Fruit fly (Drosophila melanogaster) S2 (cell line): ENCODE results near the gene Doc1.

Experiments used
- CG8478 ChIP-seq: fragments of >200 bp; optimal IDR thresholded peaks from 2 replicates; lab custom pipeline; 2018
- CTCF ChIP-seq, 2 experiments: fragments of >200 bp; optimal IDR thresholded peaks; 2 replicates each; lab custom pipeline; 2018

Gene Doc1

DNA sequence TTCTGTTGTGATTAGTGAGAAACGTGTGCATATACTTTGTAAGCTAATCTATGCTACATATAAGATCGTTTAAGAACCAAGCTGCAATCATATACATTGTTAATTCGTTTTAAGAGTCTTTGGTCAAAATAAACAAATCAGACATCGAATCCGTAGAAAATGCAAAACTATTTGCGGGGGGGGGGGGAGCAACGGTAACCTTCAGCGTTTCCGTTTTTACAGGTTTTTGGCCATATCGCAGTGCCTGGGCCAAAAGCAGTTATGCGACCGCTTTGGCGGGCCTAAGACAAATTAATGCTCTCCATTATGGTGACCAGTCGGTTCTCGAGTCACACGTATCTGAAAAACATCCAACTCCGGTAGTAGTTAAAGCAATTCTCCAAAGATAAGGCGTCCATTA lies 3.7 kb downstream of the Doc1 start:
- no peak for TF ChIP-seq CTCF (optimal IDR thresholded peaks at IDR 0.05; lab: Kevin White, UChicago)
- TF ChIP-seq CG8478 (lab: Kevin White, UChicago): no peak

DNA sequence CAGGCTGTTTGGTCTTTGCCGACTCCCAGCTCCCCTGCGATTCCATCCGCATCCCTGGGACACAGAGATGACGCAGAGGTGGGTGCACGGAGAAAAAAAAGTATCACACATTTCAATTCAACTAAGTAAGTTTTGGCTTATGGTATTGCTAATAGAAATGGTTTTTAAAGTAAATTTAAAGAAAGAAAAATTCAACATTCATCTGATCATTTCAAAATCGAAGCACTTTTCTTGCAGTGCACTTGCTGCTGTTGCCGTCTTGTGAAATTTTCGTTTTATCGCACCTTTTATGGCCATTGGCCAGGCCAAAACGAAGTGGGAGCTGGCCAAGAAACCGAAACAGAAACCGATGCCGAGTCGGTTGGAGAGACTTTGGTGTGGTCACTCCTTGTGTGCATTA lies 4.1 kb downstream of the Doc1 start:
- TF ChIP-seq CTCF (optimal IDR thresholded peaks at IDR 0.05; lab: Kevin White, UChicago): no peak
- no peak for TF ChIP-seq CG8478 (lab: Kevin White, UChicago)

DNA sequence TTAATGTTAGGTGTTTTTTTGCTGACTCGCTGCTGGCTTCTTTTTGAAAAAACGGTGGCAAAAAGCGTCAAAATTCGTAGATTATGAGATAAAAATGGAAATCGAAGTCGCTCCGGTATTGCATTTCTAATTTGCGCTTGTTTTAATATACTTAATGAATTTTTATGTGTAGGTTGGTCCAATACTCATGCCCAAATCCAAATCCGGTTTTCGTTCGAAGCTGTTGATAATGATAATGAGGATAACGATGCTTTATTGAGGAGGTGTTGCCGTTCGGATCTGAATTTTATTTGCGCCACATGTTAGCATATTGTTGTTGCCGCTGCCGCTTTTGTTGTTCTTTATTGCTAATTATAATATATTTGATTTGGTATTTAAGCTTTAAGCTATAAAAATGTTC lies 5.1 kb downstream of the Doc1 start:
- TF ChIP-seq CTCF (optimal IDR thresholded peaks at IDR 0.05; lab: Kevin White, UChicago) (no peak), CG8478 (lab: Kevin White, UChicago) (no peak)

DNA sequence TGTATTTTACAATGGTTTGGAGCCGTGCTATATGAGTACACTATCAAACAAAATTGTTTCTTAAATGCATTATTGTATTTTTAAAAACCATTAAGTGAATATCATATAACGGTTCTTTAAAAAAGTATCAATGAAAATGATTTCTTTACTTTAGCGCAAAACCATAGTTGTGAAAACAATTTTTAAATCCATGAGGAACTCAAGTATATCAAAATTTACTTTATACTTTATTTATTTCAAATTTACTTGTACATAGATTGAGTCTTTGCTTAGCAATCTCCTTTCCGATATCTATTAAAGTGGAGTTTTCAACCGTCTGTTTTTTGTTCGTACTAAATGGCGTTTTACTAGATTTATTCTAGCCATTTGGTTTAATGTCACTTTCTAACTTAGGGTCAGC lies 5.9 kb downstream of the Doc1 start, which contains the start of gene Argk2:
Gene Argk2, plus strand, starts transcription at position 378 of the 400 bp plus-strand sequence.
- TF ChIP-seq CG8478 (lab: Kevin White, UChicago) (no peak), CTCF (optimal IDR thresholded peaks at IDR 0.05; lab: Kevin White, UChicago) (peak in 1 of 2 experiments; percentile 60)

DNA sequence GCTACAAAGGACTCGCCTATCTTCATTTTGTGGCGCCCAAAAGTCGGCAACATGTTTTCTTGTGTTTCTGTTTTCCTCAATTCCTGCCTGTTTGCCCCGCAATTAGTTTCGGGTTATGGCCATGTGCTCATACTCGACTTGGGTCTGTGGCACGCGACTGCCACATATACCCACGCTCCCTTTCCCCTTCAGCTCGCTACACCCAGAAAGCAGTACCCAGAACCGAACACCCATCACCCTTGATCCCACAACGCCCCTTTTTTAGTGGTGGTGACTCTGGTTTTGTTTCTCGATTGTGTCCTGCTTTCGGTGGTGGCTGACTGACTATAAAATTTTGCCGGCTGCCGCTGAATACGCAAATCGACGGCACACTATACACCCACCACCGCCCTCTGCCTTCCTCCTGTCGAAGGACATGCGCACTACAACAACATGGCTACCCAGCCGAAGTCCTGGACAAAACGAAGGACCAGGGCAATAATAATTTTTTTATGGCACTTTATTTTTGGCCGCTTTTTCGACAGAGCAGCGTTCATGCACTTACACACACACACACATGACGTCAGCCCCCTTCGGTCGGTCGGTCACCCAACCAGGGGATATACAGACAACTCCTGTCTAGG lies 9.4 kb downstream of the Doc1 start:
- TF ChIP-seq CTCF (optimal IDR thresholded peaks at IDR 0.05; lab: Kevin White, UChicago) (no peak), CG8478 (lab: Kevin White, UChicago) (no peak)

DNA sequence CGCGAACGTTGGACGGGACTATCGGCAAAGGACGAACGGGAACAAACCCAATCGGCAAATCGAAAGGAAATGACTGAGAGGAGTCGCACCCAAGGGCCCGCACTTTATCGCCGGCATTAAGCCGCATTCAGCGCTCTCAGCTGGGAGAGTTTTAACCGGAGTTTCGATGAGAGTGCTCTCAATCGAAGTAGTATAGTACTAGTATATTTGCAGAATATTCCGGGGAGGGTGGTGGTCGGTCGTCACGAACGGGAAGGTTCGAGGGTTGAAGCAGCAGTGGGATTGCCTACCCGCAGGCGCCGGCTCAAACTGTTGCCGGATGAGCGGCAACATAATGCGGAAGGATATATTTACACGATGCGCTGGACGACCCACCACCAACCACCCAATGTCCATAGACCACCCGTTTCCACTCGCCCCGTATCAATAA lies 10.7 kb downstream of the Doc1 start:
- no peak for TF ChIP-seq CG8478 (lab: Kevin White, UChicago)
- no peak for TF ChIP-seq CTCF (optimal IDR thresholded peaks at IDR 0.05; lab: Kevin White, UChicago)

DNA sequence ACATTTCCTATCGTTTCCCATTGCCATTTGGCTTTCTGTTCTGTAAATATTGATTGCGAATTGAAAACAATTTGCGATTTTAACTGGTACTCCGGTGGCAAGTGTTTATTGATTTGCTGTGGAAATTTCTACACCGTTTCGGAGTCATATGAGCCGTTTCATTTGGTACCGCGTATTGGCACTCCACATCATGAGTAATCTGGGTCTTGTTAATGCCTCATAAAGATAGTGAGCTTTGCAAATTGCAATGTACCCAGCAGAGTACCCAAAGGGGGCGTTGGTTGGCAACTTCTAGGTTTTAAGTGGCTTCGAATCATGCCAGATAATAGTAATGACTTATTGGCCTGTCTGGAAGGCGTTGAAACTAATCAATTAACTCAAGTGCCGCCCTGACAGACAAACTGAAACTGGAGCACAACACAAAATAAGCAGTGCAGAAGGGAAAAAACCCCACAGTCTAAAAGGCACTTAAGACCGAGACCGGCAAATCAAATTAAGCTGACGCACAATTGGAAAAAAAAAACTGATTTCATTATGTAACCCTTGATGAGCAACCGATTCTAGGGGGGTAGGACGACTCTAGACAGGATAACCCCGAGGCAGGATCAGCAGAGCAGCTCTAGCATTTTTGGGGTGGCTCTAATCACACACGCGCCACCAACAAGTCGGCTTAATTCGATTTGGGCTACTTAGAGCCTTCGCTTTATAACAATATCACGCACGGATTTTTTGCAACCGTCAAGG lies 11.8 kb downstream of the Doc1 start:
- TF ChIP-seq CTCF (optimal IDR thresholded peaks at IDR 0.05; lab: Kevin White, UChicago) (no peak), CG8478 (lab: Kevin White, UChicago) (no peak)

DNA sequence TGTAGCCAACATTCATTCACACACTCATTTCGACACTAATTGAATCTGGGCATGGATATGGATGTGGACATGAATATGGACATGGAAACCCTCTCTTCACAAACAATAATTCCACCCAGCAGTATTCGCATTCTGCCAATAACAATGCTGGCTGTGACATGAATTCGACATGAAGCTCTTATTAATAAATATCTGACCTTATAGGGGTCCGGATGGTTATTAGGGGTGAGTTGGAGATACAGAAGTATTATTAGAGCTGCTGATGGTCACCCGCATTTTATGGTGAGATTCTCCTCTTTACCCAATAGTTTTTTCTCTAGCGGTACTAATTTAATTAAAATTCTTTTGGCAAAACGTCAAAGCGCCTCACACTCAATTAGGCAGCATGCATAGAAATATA lies 13.1 kb downstream of the Doc1 start:
- TF ChIP-seq CTCF (optimal IDR thresholded peaks at IDR 0.05; lab: Kevin White, UChicago) (no peak), CG8478 (lab: Kevin White, UChicago) (no peak)

DNA sequence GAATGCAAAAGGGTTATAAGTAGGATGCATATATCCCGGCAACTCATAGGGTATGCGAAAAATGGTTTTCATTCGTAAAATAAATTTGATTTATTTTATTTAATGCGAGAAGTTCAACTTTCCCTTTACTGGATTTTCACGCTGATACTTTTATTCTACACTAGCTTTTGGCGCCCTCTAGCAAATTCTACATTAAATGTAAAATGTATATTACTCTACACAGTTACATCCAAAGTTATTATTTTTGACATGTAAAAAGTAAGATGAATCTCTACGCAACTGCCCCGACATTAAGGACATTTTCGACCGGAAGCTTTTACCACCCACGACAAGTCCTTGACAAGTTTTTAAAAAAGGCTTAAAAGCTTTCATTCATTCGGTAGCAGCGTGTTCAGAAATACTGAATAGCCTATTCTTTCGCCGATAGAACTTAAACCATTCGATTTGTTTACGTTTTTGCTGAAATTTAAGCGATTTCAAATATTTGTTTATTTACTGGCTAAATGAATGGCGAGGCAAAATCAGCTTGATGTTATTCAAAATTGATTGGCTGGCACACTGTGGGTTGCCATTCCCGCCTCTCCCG lies 13.7 kb downstream of the Doc1 start:
- TF ChIP-seq CG8478 (lab: Kevin White, UChicago) (no peak), CTCF (optimal IDR thresholded peaks at IDR 0.05; lab: Kevin White, UChicago) (peak; percentile 80 to 88)

DNA sequence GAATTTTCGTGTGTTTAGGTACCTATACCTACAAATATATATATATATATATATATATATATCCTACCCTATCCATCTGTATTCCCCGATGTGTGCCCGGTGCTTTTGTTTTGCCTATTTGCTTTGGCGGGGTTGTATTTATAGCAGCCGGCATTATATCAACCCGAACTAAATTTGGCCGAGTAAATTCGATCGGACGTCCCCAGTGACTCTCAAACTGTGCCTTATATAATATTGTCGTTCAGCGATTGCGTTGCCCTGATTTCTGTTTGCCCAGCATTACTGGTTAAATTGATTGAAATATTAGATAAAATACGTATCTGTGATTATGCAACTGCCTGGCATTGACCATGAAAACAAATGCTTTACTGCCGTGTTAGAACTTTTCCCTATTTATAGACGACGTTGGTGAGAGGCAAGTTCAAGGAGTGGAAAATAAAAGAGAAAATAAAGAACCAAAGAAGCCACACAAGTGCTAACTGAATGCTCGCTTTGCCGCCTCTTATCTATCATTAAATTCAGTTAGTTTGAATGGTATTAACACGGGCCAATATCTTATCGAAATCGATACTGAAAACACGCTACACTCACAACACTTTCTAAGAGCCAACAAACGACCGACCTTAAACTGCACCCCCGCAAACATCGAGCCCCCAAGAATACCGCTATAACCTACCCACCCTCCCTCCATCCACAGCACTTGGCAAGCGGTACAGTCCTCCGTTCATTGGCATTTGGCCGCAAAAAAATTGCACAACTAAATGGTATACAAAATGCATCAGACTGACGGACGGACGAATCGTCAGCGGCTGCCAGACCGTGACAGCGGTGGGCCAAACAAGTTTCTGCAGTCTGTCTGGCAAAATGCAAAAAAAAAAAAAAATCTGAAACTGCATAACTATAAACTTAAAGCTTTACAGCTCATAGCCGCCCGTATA lies 15.0 kb downstream of the Doc1 start:
- no peak for TF ChIP-seq CG8478 (lab: Kevin White, UChicago)

DNA sequence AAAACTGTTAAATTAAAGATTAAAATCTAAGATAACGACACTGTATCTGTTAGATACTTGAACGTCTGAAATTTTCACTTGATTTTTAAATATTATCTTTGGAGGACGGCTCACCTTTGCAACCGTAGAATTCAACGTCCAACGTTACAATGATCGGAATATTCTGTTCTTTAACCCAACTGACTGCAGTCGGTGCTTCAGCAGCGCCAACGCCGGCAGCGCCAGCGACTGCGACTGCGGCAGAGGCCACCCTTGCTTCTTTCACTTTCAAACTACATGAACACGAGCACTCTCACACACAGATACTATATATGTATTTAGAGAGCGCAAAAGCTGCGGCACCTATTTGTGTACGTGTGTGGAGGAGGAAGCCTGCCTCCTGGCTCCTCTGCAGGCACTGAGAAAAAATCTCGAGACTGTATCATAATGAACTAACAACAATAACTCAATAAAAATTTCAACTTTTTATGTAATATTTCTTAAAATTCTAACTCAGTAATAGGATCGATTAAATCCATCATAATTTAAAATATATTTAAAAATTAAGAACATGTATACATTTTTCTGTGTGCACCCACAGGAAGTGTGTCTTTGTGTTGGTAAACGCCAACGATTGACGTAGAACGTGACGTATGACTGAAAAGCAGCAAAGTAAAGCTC lies 16.4 kb downstream of the Doc1 start:
- no peak for TF ChIP-seq CTCF (optimal IDR thresholded peaks at IDR 0.05; lab: Kevin White, UChicago)
- no peak for TF ChIP-seq CG8478 (lab: Kevin White, UChicago)

DNA sequence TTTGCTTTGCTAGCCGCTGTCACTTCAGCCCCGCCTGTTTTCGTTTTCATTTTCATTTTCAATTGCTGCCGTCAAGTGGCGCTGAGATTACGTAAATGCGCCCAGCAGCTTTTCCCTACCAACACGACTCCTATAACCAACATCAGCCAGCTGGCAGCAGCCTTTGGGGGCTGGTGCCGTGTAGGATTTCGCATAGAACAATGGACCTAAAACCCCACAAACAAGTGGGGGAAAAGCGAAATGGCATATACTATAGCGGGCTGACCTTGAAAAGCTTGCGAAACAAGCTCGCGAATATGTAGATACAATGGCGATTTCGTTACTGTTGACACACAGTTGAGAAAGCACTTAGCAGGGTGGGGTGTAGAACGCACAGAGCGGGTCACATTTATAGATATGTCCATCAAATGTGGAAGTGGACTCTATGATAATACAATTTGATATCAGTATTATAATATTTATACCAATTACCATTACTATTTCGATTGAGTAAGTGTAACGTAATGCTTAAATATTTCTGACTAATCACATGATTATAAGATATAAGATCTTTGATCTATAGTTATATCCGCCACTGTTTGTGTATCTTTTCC lies 18.5 kb downstream of the Doc1 start:
- TF ChIP-seq CG8478 (lab: Kevin White, UChicago) (no peak), CTCF (optimal IDR thresholded peaks at IDR 0.05; lab: Kevin White, UChicago) (no peak)

DNA sequence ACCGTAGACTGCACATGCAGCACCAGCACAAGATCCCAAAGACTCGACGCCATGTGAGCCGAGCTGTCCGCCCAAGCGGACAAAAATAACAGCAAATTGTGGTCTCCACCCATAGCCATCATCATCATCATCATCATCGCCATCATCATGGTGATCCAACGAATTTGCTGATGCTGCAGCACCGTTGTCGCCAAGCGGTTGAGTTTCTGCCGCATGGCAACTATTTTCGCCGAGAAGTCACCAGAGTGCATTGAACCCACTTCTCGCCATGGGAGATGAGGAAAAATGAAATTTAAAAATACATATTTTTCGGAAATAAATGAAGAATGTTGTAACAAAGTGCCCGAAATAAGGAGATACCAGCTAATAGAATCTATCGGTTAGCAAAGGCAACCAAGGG lies 20.3 kb downstream of the Doc1 start:
- TF ChIP-seq CTCF (optimal IDR thresholded peaks at IDR 0.05; lab: Kevin White, UChicago) (no peak), CG8478 (lab: Kevin White, UChicago) (no peak)
